Worm (Caenorhabditis elegans): Measurements from ENCODE around the gene ipla-6.

DNA sequence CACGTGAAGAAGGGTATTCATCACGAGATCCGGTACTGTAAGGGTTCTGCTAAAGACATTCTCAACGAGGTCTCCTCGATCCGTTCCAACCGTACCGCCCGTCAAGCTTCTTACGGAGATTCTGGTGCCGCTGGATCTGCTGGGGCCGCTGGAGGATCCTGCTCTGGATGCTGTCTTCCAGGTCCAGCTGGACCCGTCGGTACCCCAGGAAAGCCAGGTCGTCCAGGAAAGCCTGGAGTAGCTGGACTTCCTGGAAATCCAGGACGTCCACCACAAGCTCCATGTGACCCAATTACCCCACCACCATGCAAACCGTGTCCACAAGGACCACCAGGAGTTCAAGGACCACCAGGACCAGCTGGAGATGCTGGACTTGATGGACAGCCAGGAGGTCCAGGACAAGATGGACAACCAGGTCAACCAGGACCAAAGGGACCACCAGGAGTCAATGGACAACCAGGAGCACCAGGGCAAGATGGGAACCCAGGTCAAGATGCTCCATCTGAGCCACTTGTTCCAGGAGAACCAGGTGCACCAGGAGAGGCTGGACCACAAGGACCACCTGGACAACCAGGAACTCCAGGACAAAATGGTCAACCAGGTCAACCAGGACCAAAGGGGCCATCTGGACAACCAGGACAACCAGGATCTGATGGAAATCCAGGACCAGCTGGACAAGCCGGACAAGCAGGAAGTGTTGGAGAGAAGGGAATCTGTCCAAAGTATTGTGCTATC lies 40.0 kb downstream of the ipla-6 start:
- TF ChIP-seq fos-1 (tag; optimal IDR thresholded peaks at IDR 0.05) (no peak), blmp-1 (tag; optimal IDR thresholded peaks at IDR 0.05; ENCODE audit: insufficient read depth) (no peak), ZK546.5 (tag; optimal IDR thresholded peaks at IDR 0.05) (no peak), mdl-1 (tag; optimal IDR thresholded peaks at IDR 0.05) (no peak), F13H6.1 (tag; optimal IDR thresholded peaks at IDR 0.05) (no peak), gmeb-1 (tag; optimal IDR thresholded peaks at IDR 0.05) (no peak), elt-1 (tag; optimal IDR thresholded peaks at IDR 0.05) (no peak), unc-55 (GFP tag; optimal IDR thresholded peaks at IDR 0.05) (no peak), ztf-4 (tag; optimal IDR thresholded peaks at IDR 0.05) (no peak)

Measured in whole organism, L2 larva.